Worm (Caenorhabditis elegans) whole organism, dauer: ENCODE measurements around the gene ZK185.5.

Source experiments
- unc-62 ChIP-seq: sonication (generic microtip); optimal IDR thresholded peaks from 2 replicates; lab custom pipeline; 2017; ENCODE audit warnings: missing biosample characterization, missing genetic modification reagents, missing genetic modification characterization

The ZK185.5 gene

ce11 chrIV:4505078-4505477 is 40.6 kb downstream of the ZK185.5 start:
- TF ChIP-seq unc-62 (GFP tag; lab: Kevin White, UChicago), result no peak
